Fruit fly (Drosophila melanogaster): ENCODE results near the gene b.
A peak's percentile ranks its signal among the peaks of the same experiment; 100 is the strongest.

b gene

dm6 chr2L:13842078-13842477, 21.0 kb downstream of the b start (continued):
- no peak for TF ChIP-seq HmgZ (tag; optimal IDR thresholded peaks at IDR 0.05)
- no peak for TF ChIP-seq stc (GFP tag; IDR thresholded peaks at IDR 0.05)
- no peak for TF ChIP-seq CG4707 (GFP tag; optimal IDR thresholded peaks at IDR 0.05)
- no peak for TF ChIP-seq cato (GFP tag; optimal IDR thresholded peaks at IDR 0.05; ENCODE audit: borderline replicate concordance)
- peak; percentile 52; the same call in 1 of the 2 replicates for TF ChIP-seq amos (GFP tag; IDR thresholded peaks at IDR 0.05; ENCODE audit: partially characterized antibody)
- no peak for TF ChIP-seq CG10959 (GFP tag; IDR thresholded peaks at IDR 0.05)
- TF ChIP-seq CG12769 (tag; optimal IDR thresholded peaks at IDR 0.05), result no peak
- peak; percentile 59; the same call in 2 of the 3 replicates for TF ChIP-seq knrl (GFP tag; IDR thresholded peaks at IDR 0.05; ENCODE audit: partially characterized antibody)
- TF ChIP-seq CG8765 (GFP tag; IDR thresholded peaks at IDR 0.05), result no peak
- no peak for TF ChIP-seq repo (GFP tag; optimal IDR thresholded peaks at IDR 0.05)
- no peak for TF ChIP-seq CG18764 (GFP tag; optimal IDR thresholded peaks at IDR 0.05)
- no peak for TF ChIP-seq CG11093 (GFP tag; IDR thresholded peaks at IDR 0.05)
- no peak for TF ChIP-seq CG11695 (GFP tag; IDR thresholded peaks at IDR 0.05)
- TF ChIP-seq lbe (GFP tag; optimal IDR thresholded peaks at IDR 0.05), result no peak
- TF ChIP-seq trem (tag; optimal IDR thresholded peaks at IDR 0.05), result peak; percentile 35
- TF ChIP-seq nerfin-1 (tag; optimal IDR thresholded peaks at IDR 0.05), result peak; percentile 37
- no peak for TF ChIP-seq da (GFP tag; optimal IDR thresholded peaks at IDR 0.05)
- no peak for TF ChIP-seq bcd (GFP tag; optimal IDR thresholded peaks at IDR 0.05)
- TF ChIP-seq sr (GFP tag; IDR thresholded peaks at IDR 0.05), result no peak
- no peak for TF ChIP-seq unc-4 (GFP tag; IDR thresholded peaks at IDR 0.05; ENCODE audit: partially characterized antibody)
- TF ChIP-seq CTCF (GFP tag; optimal IDR thresholded peaks at IDR 0.05), result peak; percentile 86
- no peak for TF ChIP-seq C15 (GFP tag; IDR thresholded peaks at IDR 0.05)
- TF ChIP-seq CG10267 (tag; optimal IDR thresholded peaks at IDR 0.05), result no peak
- TF ChIP-seq D (optimal IDR thresholded peaks at IDR 0.05), result no peak
- TF ChIP-seq D (GFP tag; optimal IDR thresholded peaks at IDR 0.05), result no peak
- no peak for TF ChIP-seq dan (GFP tag; IDR thresholded peaks at IDR 0.05)
- TF ChIP-seq crol (GFP tag; IDR thresholded peaks at IDR 0.05), result no peak
- TF ChIP-seq esg (GFP tag; conservative IDR thresholded peaks at IDR 0.05), result no peak
- TF ChIP-seq Poxn (GFP tag; IDR thresholded peaks at IDR 0.05), result no peak
- no peak for TF ChIP-seq vnd (GFP tag; IDR thresholded peaks at IDR 0.05; ENCODE audit: partially characterized antibody)
- TF ChIP-seq CG2875 (GFP tag; optimal IDR thresholded peaks at IDR 0.05), result no peak
- no peak for TF ChIP-seq CG11504 (tag; optimal IDR thresholded peaks at IDR 0.05)
- no peak for TF ChIP-seq CG33557 (GFP tag; optimal IDR thresholded peaks at IDR 0.05)
- TF ChIP-seq CG18476 (GFP tag; optimal IDR thresholded peaks at IDR 0.05), result no peak
- no peak for TF ChIP-seq Usf (GFP tag; optimal IDR thresholded peaks at IDR 0.05)
- peak; percentile 72; the same call in 2 of the 3 replicates for TF ChIP-seq CG2199 (GFP tag; IDR thresholded peaks at IDR 0.05)
- TF ChIP-seq Opbp (GFP tag; IDR thresholded peaks at IDR 0.05; ENCODE audit: partially characterized antibody), result peak; percentile 53; the same call in 1 of the 3 replicates
- TF ChIP-seq CG15696 (tag; optimal IDR thresholded peaks at IDR 0.05), result no peak
- 0 out of 2 replicates have a peak, but pooled peaks have one; percentile 17 for TF ChIP-seq Bgb (GFP tag; IDR thresholded peaks at IDR 0.05; ENCODE audit: partially characterized antibody)
- TF ChIP-seq Med (GFP tag), result no peak
- peak; percentile 26 for TF ChIP-seq CG17829 (tag; optimal IDR thresholded peaks at IDR 0.05)
- no peak for TF ChIP-seq nom (GFP tag; optimal IDR thresholded peaks at IDR 0.05)
- TF ChIP-seq sqz (GFP tag; optimal IDR thresholded peaks at IDR 0.05), result no peak
- TF ChIP-seq CG12299 (tag; optimal IDR thresholded peaks at IDR 0.05), result no peak
- TF ChIP-seq Sry-β (GFP tag; optimal IDR thresholded peaks at IDR 0.05), result no peak
- no peak for TF ChIP-seq CG11723 (GFP tag; optimal IDR thresholded peaks at IDR 0.05)
- TF ChIP-seq CG4360 (GFP tag; IDR thresholded peaks at IDR 0.05), result no peak
- TF ChIP-seq CG6654 (GFP tag; optimal IDR thresholded peaks at IDR 0.05), result no peak
- no peak for TF ChIP-seq CG14860 (GFP tag; IDR thresholded peaks at IDR 0.05; ENCODE audit: partially characterized antibody)
- no peak for TF ChIP-seq Lhr (GFP tag; optimal IDR thresholded peaks at IDR 0.05)
- TF ChIP-seq CG14710 (tag; optimal IDR thresholded peaks at IDR 0.05), result peak; percentile 12

Measured in whole organism, embryonic.